Fruit fly (Drosophila melanogaster) whole organism, prepupa: Measurements from ENCODE around the gene GatB.
A peak's percentile ranks its signal among the peaks of the same experiment; 100 is the strongest.

ENCODE experiments used
- CG10669 ChIP-seq: fragments of 200-800 bp; sonication (Bioruptor generic); optimal IDR thresholded peaks from 3 replicates; lab custom pipeline; 2018; ENCODE audit warnings: missing biosample characterization, mild to moderate bottlenecking, missing genetic modification characterization, moderate library complexity
- CG11294 ChIP-seq: fragments of 200-800 bp; sonication (Bioruptor generic); IDR thresholded peaks from 2 replicates; pipeline ENCODE4 v1.3.6; 2022; ENCODE audit warnings: missing biosample characterization, missing genetic modification characterization
- CG11762 ChIP-seq: fragments of 200-800 bp; sonication (Bioruptor generic); optimal IDR thresholded peaks from 3 replicates; lab custom pipeline; 2016; ENCODE audit warnings: missing biosample characterization, missing genetic modification characterization; ENCODE audit not compliant: insufficient read depth
- CG11902 ChIP-seq: fragments of 200-800 bp; sonication (Bioruptor generic); optimal IDR thresholded peaks from 3 replicates; lab custom pipeline; 2016; ENCODE audit warnings: missing biosample characterization, missing genetic modification characterization
- CG15336 ChIP-seq: fragments of 200-800 bp; sonication (Bioruptor generic); IDR thresholded peaks from 2 replicates; pipeline ENCODE4 v1.3.6; 2022; ENCODE audit warnings: missing biosample characterization, missing genetic modification characterization
- CG1621 ChIP-seq: fragments of 200-800 bp; sonication (Bioruptor generic); optimal IDR thresholded peaks from 3 replicates; lab custom pipeline; 2018; ENCODE audit warnings: missing biosample characterization, mild to moderate bottlenecking, missing genetic modification characterization
- CG16779 ChIP-seq: fragments of 200-800 bp; sonication (Bioruptor generic); optimal IDR thresholded peaks from 3 replicates; lab custom pipeline; 2017; ENCODE audit warnings: missing biosample characterization, mild to moderate bottlenecking, missing genetic modification characterization
- CG3032 ChIP-seq: fragments of 200-800 bp; optimal IDR thresholded peaks from 2 replicates; lab custom pipeline; 2019; ENCODE audit warnings: missing biosample characterization, mild to moderate bottlenecking, missing genetic modification characterization, moderate library complexity
- CG31627 ChIP-seq: fragments of 200-800 bp; sonication (Bioruptor generic); optimal IDR thresholded peaks from 3 replicates; lab custom pipeline; 2016; ENCODE audit warnings: missing biosample characterization, missing genetic modification characterization
- CG32006 ChIP-seq: fragments of 200-800 bp; sonication (Bioruptor generic); optimal IDR thresholded peaks from 3 replicates; lab custom pipeline; 2017; ENCODE audit warnings: missing biosample characterization, mild to moderate bottlenecking, missing genetic modification characterization
- CG34406 ChIP-seq: fragments of 200-800 bp; sonication (Bioruptor generic); optimal IDR thresholded peaks from 3 replicates; lab custom pipeline; 2016; ENCODE audit warnings: missing biosample characterization, missing genetic modification characterization
- CG3919 ChIP-seq: fragments of 200-800 bp; sonication (Bioruptor generic); optimal IDR thresholded peaks from 3 replicates; lab custom pipeline; 2016; ENCODE audit warnings: missing biosample characterization, missing genetic modification characterization
- CG6276 ChIP-seq: fragments of 200-800 bp; sonication (Bioruptor generic); optimal IDR thresholded peaks from 2 replicates; lab custom pipeline; 2017; ENCODE audit warnings: missing biosample characterization, mild to moderate bottlenecking, missing genetic modification characterization
- CG6808 ChIP-seq: fragments of 200-800 bp; sonication (Bioruptor generic); optimal IDR thresholded peaks from 3 replicates; lab custom pipeline; 2017; ENCODE audit warnings: missing biosample characterization, missing genetic modification characterization, mild to moderate bottlenecking, moderate library complexity, missing genetic modification reagents
- CG6854 ChIP-seq: fragments of 200-800 bp; sonication (Bioruptor generic); optimal IDR thresholded peaks from 2 replicates; lab custom pipeline; 2017; ENCODE audit warnings: missing biosample characterization, mild to moderate bottlenecking, missing genetic modification characterization
- CG7368 ChIP-seq: fragments of 200-800 bp; sonication (Bioruptor generic); optimal IDR thresholded peaks from 3 replicates; lab custom pipeline; 2016; ENCODE audit warnings: missing biosample characterization, missing genetic modification characterization
- CG8119 ChIP-seq: fragments of 200-800 bp; sonication (Bioruptor generic); IDR thresholded peaks from 3 replicates; pipeline ENCODE4 v1.3.6; 2022; ENCODE audit warnings: missing biosample characterization, missing genetic modification characterization
- CG8319 ChIP-seq: fragments of 200-800 bp; sonication (Bioruptor generic); optimal IDR thresholded peaks from 3 replicates; lab custom pipeline; 2016; ENCODE audit warnings: missing biosample characterization, missing genetic modification characterization
- CG9139 ChIP-seq: fragments of 200-800 bp; sonication (Bioruptor generic); optimal IDR thresholded peaks from 3 replicates; lab custom pipeline; 2017; ENCODE audit warnings: missing biosample characterization, mild to moderate bottlenecking, missing genetic modification characterization
- Eip78C ChIP-seq: fragments of 200-800 bp; sonication (Bioruptor generic); peaks from one replicate; lab custom pipeline; 2016; ENCODE audit warnings: missing biosample characterization, missing genetic modification characterization
- Eip93F ChIP-seq: fragments of 200-800 bp; sonication (Bioruptor generic); optimal IDR thresholded peaks from 2 replicates; lab custom pipeline; 2016; ENCODE audit warnings: missing biosample characterization, mild to moderate bottlenecking, missing genetic modification characterization
- Ets21C ChIP-seq: fragments of 200-800 bp; sonication (Bioruptor generic); optimal IDR thresholded peaks from 3 replicates; lab custom pipeline; 2016; ENCODE audit warnings: missing biosample characterization, missing genetic modification characterization
- Ets96B ChIP-seq: fragments of 200-800 bp; optimal IDR thresholded peaks from 2 replicates; lab custom pipeline; 2019; ENCODE audit warnings: missing biosample characterization, mild to moderate bottlenecking, missing genetic modification characterization, moderate library complexity
- Gug ChIP-seq: fragments of 200-800 bp; sonication (Bioruptor generic); IDR thresholded peaks from 2 replicates; pipeline ENCODE4 v1.3.6; 2022; ENCODE audit warnings: missing biosample characterization, missing genetic modification characterization
- Hr38 ChIP-seq: sonication (Bioruptor generic); optimal IDR thresholded peaks from 2 replicates; lab custom pipeline; 2016; ENCODE audit warnings: missing biosample characterization, missing genetic modification characterization
- Hr39 ChIP-seq: fragments of 200-800 bp; sonication (Bioruptor generic); optimal IDR thresholded peaks from 2 replicates; lab custom pipeline; 2016; ENCODE audit warnings: missing biosample characterization, missing genetic modification characterization
- Lpt ChIP-seq: fragments of 200-800 bp; sonication (Bioruptor generic); optimal IDR thresholded peaks from 3 replicates; lab custom pipeline; 2016; ENCODE audit warnings: missing biosample characterization, missing genetic modification characterization
- Met ChIP-seq: fragments of 200-800 bp; sonication (Bioruptor generic); optimal IDR thresholded peaks from 3 replicates; lab custom pipeline; 2016; ENCODE audit warnings: missing biosample characterization, missing genetic modification characterization
- Smox ChIP-seq: fragments of 200-800 bp; sonication (Bioruptor generic); optimal IDR thresholded peaks from 3 replicates; lab custom pipeline; 2016; ENCODE audit warnings: missing biosample characterization, missing genetic modification characterization
- Sox102F ChIP-seq: fragments of 200-800 bp; sonication (Bioruptor generic); optimal IDR thresholded peaks from 2 replicates; lab custom pipeline; 2016; ENCODE audit warnings: missing biosample characterization, mild to moderate bottlenecking, missing genetic modification characterization
- Sox14 ChIP-seq: fragments of 200-800 bp; sonication (Bioruptor generic); optimal IDR thresholded peaks from 3 replicates; lab custom pipeline; 2016; ENCODE audit warnings: missing biosample characterization, missing genetic modification characterization
- achi ChIP-seq: fragments of 200-800 bp; sonication (Bioruptor generic); optimal IDR thresholded peaks from 3 replicates; lab custom pipeline; 2016; ENCODE audit warnings: missing biosample characterization, missing genetic modification characterization
- acj6 ChIP-seq: fragments of 200-800 bp; sonication (Bioruptor generic); optimal IDR thresholded peaks from 3 replicates; lab custom pipeline; 2016; ENCODE audit warnings: missing biosample characterization, missing genetic modification characterization
- cyc ChIP-seq: fragments of 200-800 bp; sonication (Bioruptor generic); optimal IDR thresholded peaks from 3 replicates; lab custom pipeline; 2016; ENCODE audit warnings: missing biosample characterization, missing genetic modification characterization
- dac ChIP-seq: fragments of 200-800 bp; sonication (Bioruptor generic); optimal IDR thresholded peaks from 2 replicates; lab custom pipeline; 2017; ENCODE audit warnings: missing biosample characterization, mild to moderate bottlenecking, missing genetic modification characterization
- dsx ChIP-seq: fragments of 200-800 bp; optimal IDR thresholded peaks from 3 replicates; lab custom pipeline; 2019; ENCODE audit warnings: missing biosample characterization, mild to moderate bottlenecking, missing genetic modification characterization, moderate library complexity; ENCODE audit not compliant: poor library complexity, severe bottlenecking
- eg ChIP-seq: fragments of 200-800 bp; sonication (Bioruptor generic); IDR thresholded peaks from 3 replicates; pipeline ENCODE4 v1.3.6; 2022; ENCODE audit warnings: missing biosample characterization, missing genetic modification characterization
- fd85E ChIP-seq: fragments of 200-800 bp; sonication (Bioruptor generic); optimal IDR thresholded peaks from 3 replicates; lab custom pipeline; 2016; ENCODE audit warnings: missing biosample characterization, missing genetic modification characterization
- net ChIP-seq: fragments of 200-800 bp; sonication (Bioruptor generic); optimal IDR thresholded peaks from 3 replicates; lab custom pipeline; 2016; ENCODE audit warnings: missing biosample characterization, missing genetic modification characterization
- pdm3 ChIP-seq: fragments of 200-800 bp; sonication (Bioruptor generic); optimal IDR thresholded peaks from 3 replicates; lab custom pipeline; 2016; ENCODE audit warnings: missing biosample characterization, missing genetic modification characterization
- salr ChIP-seq, 2 experiments: fragments of 200-800 bp; sonication (Bioruptor generic); optimal IDR thresholded peaks; 3 replicates each; lab custom pipeline; 2016 to 2018; ENCODE audit warnings: missing biosample characterization in 2 of 2, missing genetic modification characterization in 2 of 2, mild to moderate bottlenecking in 1 of 2
- spab ChIP-seq: fragments of 200-800 bp; sonication (Bioruptor generic); optimal IDR thresholded peaks from 2 replicates; lab custom pipeline; 2017; ENCODE audit warnings: missing biosample characterization, mild to moderate bottlenecking, missing genetic modification characterization, missing genetic modification reagents
- ss ChIP-seq, 2 experiments: fragments of 200-800 bp; sonication (Bioruptor generic); optimal IDR thresholded peaks; 2 replicates in 1 of 2; 3 replicates in 1 of 2; lab custom pipeline; 2017 to 2018; ENCODE audit warnings: mild to moderate bottlenecking in 2 of 2, missing biosample characterization in 2 of 2, missing genetic modification characterization in 2 of 2, moderate library complexity in 1 of 2
- svp ChIP-seq: fragments of 200-800 bp; sonication (Bioruptor generic); peaks from one replicate; lab custom pipeline; 2016; ENCODE audit warnings: missing biosample characterization, missing genetic modification characterization
- topi ChIP-seq: fragments of 200-800 bp; sonication (Bioruptor generic); optimal IDR thresholded peaks from 3 replicates; lab custom pipeline; 2016; ENCODE audit warnings: missing biosample characterization, missing genetic modification characterization
- vri ChIP-seq: fragments of 200-800 bp; sonication (Bioruptor generic); optimal IDR thresholded peaks from 3 replicates; lab custom pipeline; 2016; ENCODE audit warnings: missing biosample characterization, mild to moderate bottlenecking, missing genetic modification characterization

Gene GatB

dm6 chr3R:24143779-24144178, 13.7 kb upstream of the GatB start (continued):
- TF ChIP-seq CG9139 (GFP tag; lab: Kevin White, UChicago) (peak; percentile 29), eg (GFP tag; lab: Robert Waterston, UW) (0 out of 3 replicates have a peak, but pooled peaks have one; percentile 8), CG11902 (GFP tag; lab: Kevin White, UChicago) (no peak), CG16779 (no peak), CG10669 (GFP tag; lab: Kevin White, UChicago) (peak; percentile 46), dsx (GFP tag; lab: Kevin White, UChicago) (no peak), topi (GFP tag; lab: Kevin White, UChicago) (peak; percentile 48), Met (GFP tag; lab: Kevin White, UChicago) (peak; percentile 43), CG6808 (GFP tag; lab: Kevin White, UChicago) (peak; percentile 68), Hr39 (peak; percentile 41), Eip78C (GFP tag; lab: Kevin White, UChicago) (peak; percentile 90), CG31627 (GFP tag; lab: Kevin White, UChicago) (peak; percentile 45), CG11762 (GFP tag; lab: Kevin White, UChicago) (peak; percentile 22), CG15336 (GFP tag; lab: Robert Waterston, UW) (peak; percentile 36)
- TF ChIP-seq, all 60 proteins: peak for 43

DNA sequence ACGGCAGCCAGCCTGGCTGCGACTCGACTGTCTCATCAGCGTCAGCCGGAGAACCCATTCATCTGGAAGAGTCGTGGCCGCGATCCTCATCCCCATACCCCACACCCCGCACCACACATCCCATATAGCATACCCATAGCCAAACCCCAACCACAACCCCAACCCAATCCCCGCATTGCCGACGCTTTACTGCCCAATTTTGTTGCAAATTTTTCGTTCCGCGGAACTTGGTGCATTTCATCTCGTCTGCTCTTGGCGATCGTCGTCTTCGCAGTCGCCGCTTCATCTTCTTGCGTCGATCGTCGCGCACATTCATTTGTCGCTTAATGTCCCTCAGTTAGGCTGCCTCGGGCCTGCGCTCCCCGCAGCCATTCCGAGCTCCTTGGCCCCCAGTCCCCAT, 13.3 kb upstream of the GatB start:
- no peak for TF ChIP-seq ss (GFP tag; optimal IDR thresholded peaks at IDR 0.05; lab: Kevin White, UChicago)
- TF ChIP-seq salr (GFP tag; optimal IDR thresholded peaks at IDR 0.05; lab: Kevin White, UChicago), result no peak
- TF ChIP-seq CG11294 (GFP tag; lab: Robert Waterston, UW), result no peak

DNA sequence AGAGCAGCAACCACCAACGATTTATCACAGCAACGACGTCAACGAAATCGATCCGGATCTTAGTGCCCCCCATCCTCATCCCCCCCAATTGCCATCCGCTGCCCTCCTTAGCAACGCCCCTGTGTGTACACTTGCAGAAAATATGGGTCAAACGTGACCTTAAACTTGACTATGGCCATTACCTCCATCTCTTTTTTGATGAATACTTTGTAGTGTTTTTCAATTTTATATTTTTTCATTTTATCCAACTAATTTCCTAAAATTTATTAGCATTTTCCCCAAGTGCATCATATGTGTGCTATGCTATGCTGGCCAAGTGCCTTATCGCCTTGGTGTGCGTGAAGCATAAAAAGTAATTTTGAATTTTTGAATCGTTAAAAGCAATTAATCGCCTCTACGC, 12.9 kb upstream of the GatB start:
- TF ChIP-seq svp (GFP tag; lab: Kevin White, UChicago) (peak; percentile 91), Gug (GFP tag; lab: Robert Waterston, UW) (peak; percentile 61), CG8119 (GFP tag; lab: Robert Waterston, UW) (peak; percentile 79), pdm3 (GFP tag; lab: Kevin White, UChicago) (peak; percentile 85), salr (GFP tag; optimal IDR thresholded peaks at IDR 0.05; lab: Kevin White, UChicago) (peak; percentile 59 to 77), CG34406 (GFP tag; lab: Kevin White, UChicago) (peak; percentile 77), Sox14 (peak; percentile 83), CG32006 (GFP tag; lab: Kevin White, UChicago) (peak; percentile 85), eg (GFP tag; lab: Robert Waterston, UW) (peak; percentile 86), Sox102F (GFP tag; lab: Kevin White, UChicago) (peak; percentile 74), Ets96B (peak; percentile 87), CG6276 (GFP tag; lab: Kevin White, UChicago) (peak; percentile 63), CG10669 (GFP tag; lab: Kevin White, UChicago) (peak; percentile 87), topi (GFP tag; lab: Kevin White, UChicago) (peak; percentile 83), acj6 (peak; percentile 84), Lpt (GFP tag; lab: Kevin White, UChicago) (peak; percentile 69), Smox (GFP tag; lab: Kevin White, UChicago) (peak; percentile 73), fd85E (GFP tag; lab: Kevin White, UChicago) (peak; percentile 62), dac (peak; percentile 67), net (GFP tag; lab: Kevin White, UChicago) (peak; percentile 77), CG3919 (GFP tag; lab: Kevin White, UChicago) (peak; percentile 91), spab (peak; percentile 87), CG1621 (tag; lab: Kevin White, UChicago) (peak; percentile 84), CG7368 (peak; percentile 83), Eip93F (GFP tag; lab: Kevin White, UChicago) (peak; percentile 47), ss (GFP tag; optimal IDR thresholded peaks at IDR 0.05; lab: Kevin White, UChicago) (peak; percentile 86 to 92), achi (peak; percentile 85), vri (GFP tag; lab: Kevin White, UChicago) (peak; percentile 79), CG3032 (tag; lab: Kevin White, UChicago) (peak; percentile 92), cyc (GFP tag; lab: Kevin White, UChicago) (peak; percentile 83), CG31627 (GFP tag; lab: Kevin White, UChicago) (peak; percentile 80), Ets21C (GFP tag; lab: Kevin White, UChicago) (peak; percentile 66), CG16779 (peak; percentile 75), CG11294 (GFP tag; lab: Robert Waterston, UW) (peak; percentile 70), CG9139 (GFP tag; lab: Kevin White, UChicago) (peak; percentile 82), CG11762 (GFP tag; lab: Kevin White, UChicago) (peak; percentile 80), Hr38 (GFP tag; lab: Kevin White, UChicago) (no peak), CG6854 (GFP tag; lab: Kevin White, UChicago) (peak; percentile 21), CG15336 (GFP tag; lab: Robert Waterston, UW) (peak; percentile 77), CG8319 (peak; percentile 82)
